Worm (Caenorhabditis elegans) whole organism, L3 larva: Measurements from ENCODE around the gene nft-1.

ENCODE experiments used
- R02D3.7 ChIP-seq: fragments of 150-350 bp; optimal IDR thresholded peaks from 2 replicates; lab custom pipeline; 2014; ENCODE audit warnings: missing biosample characterization, missing genetic modification characterization
- ZK546.5 ChIP-seq: sonication (generic microtip); optimal IDR thresholded peaks from 2 replicates; lab custom pipeline; 2017; ENCODE audit warnings: missing biosample characterization, missing genetic modification characterization
- aly-2 ChIP-seq: fragments of 150-350 bp; optimal IDR thresholded peaks from 2 replicates; lab custom pipeline; 2014; ENCODE audit warnings: missing biosample characterization, missing genetic modification characterization
- ceh-16 ChIP-seq: sonication (generic microtip); optimal IDR thresholded peaks from 2 replicates; lab custom pipeline; 2017; ENCODE audit warnings: missing biosample characterization, missing genetic modification characterization
- ceh-28 ChIP-seq: fragments of 150-350 bp; optimal IDR thresholded peaks from 2 replicates; lab custom pipeline; 2014; ENCODE audit warnings: missing biosample characterization, missing genetic modification reagents, missing genetic modification characterization
- ceh-9 ChIP-seq: sonication (generic microtip); optimal IDR thresholded peaks from 2 replicates; lab custom pipeline; 2018; ENCODE audit warnings: missing biosample characterization, missing genetic modification characterization
- egl-27 ChIP-seq: sonication (generic microtip); optimal IDR thresholded peaks from 4 replicates; lab custom pipeline; 2017; ENCODE audit warnings: missing biosample characterization, missing genetic modification reagents, missing genetic modification characterization
- egl-5 ChIP-seq: fragments of 150-350 bp; optimal IDR thresholded peaks from 2 replicates; lab custom pipeline; 2017; ENCODE audit warnings: missing biosample characterization, missing genetic modification reagents, missing genetic modification characterization, inconsistent platforms
- elt-1 ChIP-seq: fragments of 150-350 bp; optimal IDR thresholded peaks from 2 replicates; lab custom pipeline; 2014; ENCODE audit warnings: missing biosample characterization, missing genetic modification characterization
- elt-2 ChIP-seq: sonication (generic microtip); optimal IDR thresholded peaks from 2 replicates; lab custom pipeline; 2016; ENCODE audit warnings: missing genetic modification reagents, mild to moderate bottlenecking, missing genetic modification characterization, missing compliant biosample characterization
- elt-3 ChIP-seq, 3 experiments: fragments of 150-350 bp in 1 of 3; sonication (generic microtip) in 2 of 3; optimal IDR thresholded peaks; 2 replicates in 2 of 3; 4 replicates in 1 of 3; lab custom pipeline; 2014 to 2017; ENCODE audit warnings: missing biosample characterization in 3 of 3, missing genetic modification characterization in 3 of 3
- fkh-10 ChIP-seq: sonication (generic microtip); optimal IDR thresholded peaks from 2 replicates; lab custom pipeline; 2017; ENCODE audit warnings: missing biosample characterization, missing genetic modification reagents, missing genetic modification characterization
- fos-1 ChIP-seq: fragments of 150-350 bp; optimal IDR thresholded peaks from 2 replicates; lab custom pipeline; 2014; ENCODE audit warnings: missing biosample characterization, missing genetic modification characterization
- hmg-11 ChIP-seq: sonication (generic microtip); optimal IDR thresholded peaks from 2 replicates; lab custom pipeline; 2016; ENCODE audit warnings: missing genetic modification characterization, missing compliant biosample characterization
- lin-39 ChIP-seq: fragments of 150-350 bp; optimal IDR thresholded peaks from 2 replicates; lab custom pipeline; 2018; ENCODE audit warnings: missing biosample characterization, missing genetic modification reagents, missing genetic modification characterization
- mdl-1 ChIP-seq: fragments of 150-350 bp; optimal IDR thresholded peaks from 2 replicates; lab custom pipeline; 2014; ENCODE audit warnings: missing biosample characterization, missing genetic modification characterization
- nfya-1 ChIP-seq: sonication (generic microtip); optimal IDR thresholded peaks from 2 replicates; lab custom pipeline; 2017; ENCODE audit warnings: missing genetic modification characterization, mild to moderate bottlenecking, missing compliant biosample characterization, antibody characterized with exemption, moderate library complexity; ENCODE audit not compliant: insufficient read depth
- nhr-11 ChIP-seq: fragments of 150-350 bp; optimal IDR thresholded peaks from 2 replicates; lab custom pipeline; 2014; ENCODE audit warnings: missing biosample characterization, missing genetic modification characterization
- nhr-25 ChIP-seq: sonication (generic microtip); optimal IDR thresholded peaks from 2 replicates; lab custom pipeline; 2017; ENCODE audit warnings: missing biosample characterization, missing genetic modification characterization
- nhr-76 ChIP-seq: fragments of 150-350 bp; sonication (generic microtip); optimal IDR thresholded peaks from 5 replicates; lab custom pipeline; 2014; ENCODE audit warnings: missing biosample characterization, missing genetic modification characterization
- pha-4 ChIP-seq: fragments of 150-350 bp; optimal IDR thresholded peaks from 2 replicates; lab custom pipeline; 2014; ENCODE audit warnings: missing biosample characterization, missing genetic modification reagents, missing genetic modification characterization
- pqm-1 ChIP-seq: fragments of 150-350 bp; optimal IDR thresholded peaks from 2 replicates; lab custom pipeline; 2017; ENCODE audit warnings: missing biosample characterization, missing genetic modification characterization, inconsistent platforms
- sea-2 ChIP-seq: fragments of 150-350 bp; sonication (generic microtip); optimal IDR thresholded peaks from 4 replicates; lab custom pipeline; 2014; ENCODE audit warnings: missing biosample characterization, missing genetic modification reagents, missing genetic modification characterization
- skn-1 ChIP-seq: fragments of 150-350 bp; optimal IDR thresholded peaks from 2 replicates; lab custom pipeline; 2014; ENCODE audit warnings: missing biosample characterization, missing genetic modification characterization
- unc-39 ChIP-seq: sonication (generic microtip); optimal IDR thresholded peaks from 4 replicates; lab custom pipeline; 2017; ENCODE audit warnings: missing biosample characterization, missing genetic modification characterization
- unc-62 ChIP-seq: fragments of 150-350 bp; sonication (generic microtip); optimal IDR thresholded peaks from 4 replicates; lab custom pipeline; 2014; ENCODE audit warnings: missing biosample characterization, missing genetic modification reagents, missing genetic modification characterization
- ztf-4 ChIP-seq: fragments of 150-350 bp; optimal IDR thresholded peaks from 2 replicates; lab custom pipeline; 2014; ENCODE audit warnings: missing biosample characterization, missing genetic modification characterization

The nft-1 gene

DNA sequence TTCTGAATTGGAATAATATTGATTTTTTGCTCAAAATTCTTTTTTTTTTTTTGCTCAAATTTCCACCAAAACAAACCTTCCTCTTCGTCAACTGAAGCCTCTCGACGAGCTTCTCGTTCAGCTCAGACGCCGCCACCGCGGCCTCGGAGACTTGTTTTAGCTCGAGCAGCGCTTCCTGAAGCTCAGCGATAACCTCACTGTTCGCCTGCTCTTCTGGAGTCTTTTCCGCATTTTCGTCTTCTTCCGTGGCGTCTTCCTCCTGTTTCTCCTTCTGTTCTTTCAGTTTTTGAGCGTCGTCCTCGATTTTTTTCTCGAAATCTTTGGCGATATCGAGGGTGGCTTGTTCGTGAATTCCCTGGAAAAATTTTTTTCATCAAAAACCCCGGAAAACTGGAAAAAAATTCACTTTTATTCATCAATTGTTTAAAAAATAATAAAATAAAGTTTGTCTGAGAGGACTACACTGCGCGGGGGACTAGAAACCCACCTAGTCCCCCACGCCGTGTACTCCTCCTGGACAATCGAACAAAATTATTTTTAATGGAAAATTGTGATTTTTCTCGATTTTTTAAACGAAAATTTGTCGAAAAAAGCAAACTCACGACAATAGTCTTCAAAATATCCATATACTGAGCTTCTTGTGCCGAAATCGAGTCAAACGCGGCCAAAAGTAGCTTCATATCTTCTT, 22.5 kb downstream of the nft-1 start (continued):
- peak; percentile 84 for TF ChIP-seq fkh-10 (GFP tag; lab: Kevin White, UChicago)

DNA sequence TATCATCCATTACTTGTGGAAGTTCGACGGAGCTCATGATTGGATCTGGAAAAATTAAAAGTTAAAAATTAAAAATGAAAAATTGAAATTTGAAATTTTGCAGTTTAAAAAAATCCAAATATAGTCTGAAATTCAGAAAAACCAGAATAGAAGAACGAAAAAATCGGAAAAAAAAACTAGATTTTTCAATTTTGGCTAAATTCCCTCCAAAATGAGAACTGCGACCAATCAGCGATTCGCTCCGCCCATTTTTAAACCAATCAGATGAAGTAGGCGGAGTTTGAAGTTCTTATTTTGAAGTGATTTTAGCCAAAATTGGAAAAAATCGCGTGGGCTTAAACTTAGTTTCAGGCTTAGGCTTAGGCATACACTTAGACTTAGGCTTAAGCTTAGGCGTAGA, 23.3 kb downstream of the nft-1 start, which contains the start of gene Y56A3A.7:
Y56A3A.7 (minus strand) TSS at position 47 of the 400 bp plus-strand sequence.
- TF ChIP-seq nfya-1 (tag; lab: Kevin White, UChicago) (peak; percentile 71), egl-27 (tag; lab: Kevin White, UChicago) (no peak)

DNA sequence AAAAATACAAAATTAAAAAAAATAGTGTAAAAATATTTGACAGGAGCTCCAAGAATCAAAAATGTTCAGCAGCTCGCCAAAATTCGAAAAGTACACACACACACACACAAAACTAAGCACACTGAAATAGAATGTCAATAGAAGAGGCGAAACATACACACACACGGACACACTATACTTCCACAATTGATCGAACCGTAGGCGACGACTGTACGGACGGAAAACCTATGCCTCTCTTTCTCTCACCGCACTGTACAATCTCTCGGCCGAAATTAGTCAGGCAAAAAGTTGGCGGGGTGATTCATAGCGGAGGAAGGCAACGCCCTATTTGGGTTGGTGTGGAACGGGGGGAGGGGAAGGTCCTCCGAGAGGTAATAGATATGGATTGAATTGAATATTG, 23.8 kb downstream of the nft-1 start:
- TF ChIP-seq hmg-11 (tag; lab: Kevin White, UChicago) (peak; percentile 27), nfya-1 (tag; lab: Kevin White, UChicago) (peak; percentile 21), unc-39 (tag; lab: Kevin White, UChicago) (no peak), pqm-1 (tag; lab: Kevin White, UChicago) (peak; percentile 76), elt-3 (tag; optimal IDR thresholded peaks at IDR 0.05; lab: Kevin White, UChicago) (no peak), pha-4 (tag; lab: Kevin White, UChicago) (peak; percentile 94), elt-2 (peak; percentile 51)
- TF ChIP-seq, all 47 proteins: peak for 5

DNA sequence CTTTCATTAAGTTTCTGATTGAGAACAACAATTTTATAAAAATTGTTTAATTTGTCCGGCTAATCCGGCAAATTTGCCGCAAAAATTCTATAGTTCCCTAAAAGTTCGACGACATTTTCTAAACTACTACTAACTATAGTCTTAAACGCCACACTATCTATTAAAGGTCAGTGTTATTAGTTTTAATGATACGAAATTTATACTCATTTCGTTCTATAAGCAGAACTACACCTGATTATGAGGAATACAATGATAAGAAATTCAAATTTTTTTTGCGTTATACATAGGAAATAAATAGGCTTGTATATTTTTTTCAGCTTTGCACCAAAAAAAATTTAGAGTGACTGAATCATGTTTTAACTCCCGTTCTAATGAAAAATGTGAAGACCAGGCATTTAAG, 24.8 kb downstream of the nft-1 start:
- peak; percentile 4 for TF ChIP-seq pha-4 (tag; lab: Kevin White, UChicago)
- no peak for TF ChIP-seq nhr-76 (tag; lab: Kevin White, UChicago)
- peak; percentile 13 for TF ChIP-seq pqm-1 (tag; lab: Kevin White, UChicago)
- no peak for TF ChIP-seq ceh-16 (tag; lab: Kevin White, UChicago)
- no peak for TF ChIP-seq mdl-1 (tag; lab: Kevin White, UChicago)

DNA sequence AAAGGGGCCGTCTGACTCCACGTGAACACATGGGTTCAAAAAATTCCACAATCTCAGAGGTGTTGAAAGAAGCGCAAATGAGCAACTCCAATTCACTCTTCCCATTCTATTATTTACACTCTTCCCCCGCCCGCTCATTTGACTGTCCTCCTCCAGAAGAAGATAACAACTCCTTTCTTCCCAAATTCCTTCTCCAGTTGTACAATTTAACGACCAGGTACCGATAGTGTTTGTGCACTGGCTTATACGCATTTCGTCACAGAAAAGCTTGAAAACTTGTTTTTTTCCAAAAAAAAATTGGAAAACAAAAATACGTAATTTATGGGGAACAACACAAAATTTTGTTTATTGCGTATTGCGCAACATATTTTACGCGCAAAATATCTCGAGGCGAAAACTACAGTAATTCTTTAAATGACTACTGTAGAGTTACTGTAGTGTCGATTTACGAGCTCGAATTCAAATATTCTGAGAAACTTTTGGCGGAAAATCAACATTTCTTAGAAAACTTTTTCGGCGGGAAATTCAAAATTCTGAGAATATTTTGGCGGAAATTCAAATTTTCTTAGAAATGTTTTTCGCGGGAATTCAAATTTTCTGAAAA, 25.7 kb downstream of the nft-1 start:
- TF ChIP-seq ceh-28 (tag; lab: Kevin White, UChicago) (no peak), egl-27 (tag; lab: Kevin White, UChicago) (no peak), egl-5 (tag; lab: Kevin White, UChicago) (no peak), ceh-9 (tag; lab: Kevin White, UChicago) (no peak), pha-4 (tag; lab: Kevin White, UChicago) (peak; percentile 37), fkh-10 (GFP tag; lab: Kevin White, UChicago) (no peak), fos-1 (tag; lab: Kevin White, UChicago) (no peak), mdl-1 (tag; lab: Kevin White, UChicago) (no peak), nhr-11 (tag; lab: Kevin White, UChicago) (no peak), aly-2 (tag; lab: Kevin White, UChicago) (no peak), lin-39 (tag; lab: Kevin White, UChicago) (no peak), pqm-1 (tag; lab: Kevin White, UChicago) (peak; percentile 40), unc-62 (no peak), nhr-25 (tag; lab: Kevin White, UChicago) (no peak), sea-2 (GFP tag; lab: Kevin White, UChicago) (no peak), elt-2 (peak; percentile 40), elt-1 (tag; lab: Kevin White, UChicago) (no peak), R02D3.7 (no peak), ztf-4 (tag; lab: Kevin White, UChicago) (no peak)

DNA sequence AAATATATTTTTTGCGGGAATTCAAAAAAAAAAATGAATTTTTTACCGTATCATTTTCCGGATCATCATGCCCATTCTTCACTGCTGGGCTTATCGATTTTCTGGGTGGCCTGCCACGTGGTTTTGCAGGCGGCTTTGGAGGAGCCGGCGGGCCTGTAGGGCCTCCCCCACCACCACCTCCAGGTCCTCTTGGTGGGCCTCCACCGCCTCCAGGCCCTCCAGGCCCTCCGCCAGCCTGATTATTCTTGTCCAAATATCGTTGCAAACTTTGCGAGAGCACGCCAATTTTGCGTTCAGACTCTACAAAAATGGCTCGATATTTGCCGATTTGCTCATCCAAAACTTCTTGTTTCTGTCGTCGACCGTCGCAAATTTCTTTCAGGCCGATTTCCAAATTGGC, 27.4 kb downstream of the nft-1 start:
- TF ChIP-seq egl-27 (tag; lab: Kevin White, UChicago), result no peak
- TF ChIP-seq nfya-1 (tag; lab: Kevin White, UChicago), result no peak
- no peak for TF ChIP-seq pha-4 (tag; lab: Kevin White, UChicago)
- TF ChIP-seq skn-1 (tag; lab: Kevin White, UChicago), result no peak
- TF ChIP-seq ZK546.5 (tag; lab: Kevin White, UChicago), result no peak
